Worm (Caenorhabditis elegans) whole organism, late embryonic: Measurements from ENCODE around the gene sra-36.

ENCODE experiments used
- ceh-2 ChIP-seq: sonication (generic microtip); optimal IDR thresholded peaks from 2 replicates; lab custom pipeline; 2016; ENCODE audit warnings: missing genotype, missing genetic modification characterization, missing compliant biosample characterization
- dmd-4 ChIP-seq: sonication (generic microtip); optimal IDR thresholded peaks from 2 replicates; lab custom pipeline; 2016; ENCODE audit warnings: borderline replicate concordance, missing genetic modification characterization, missing compliant biosample characterization
- fkh-10 ChIP-seq: fragments of 150-350 bp; optimal IDR thresholded peaks from 2 replicates; lab custom pipeline; 2014; ENCODE audit warnings: missing biosample characterization, missing genetic modification reagents, missing genetic modification characterization
- lin-11 ChIP-seq: fragments of 200-800 bp; sonication (Bioruptor generic); optimal IDR thresholded peaks from 2 replicates; lab custom pipeline; 2018; ENCODE audit warnings: mild to moderate bottlenecking, missing genetic modification characterization, missing compliant biosample characterization
- unc-86 ChIP-seq: sonication (generic microtip); optimal IDR thresholded peaks from 2 replicates; lab custom pipeline; 2016; ENCODE audit warnings: missing genetic modification characterization, missing compliant biosample characterization

The sra-36 gene

DNA sequence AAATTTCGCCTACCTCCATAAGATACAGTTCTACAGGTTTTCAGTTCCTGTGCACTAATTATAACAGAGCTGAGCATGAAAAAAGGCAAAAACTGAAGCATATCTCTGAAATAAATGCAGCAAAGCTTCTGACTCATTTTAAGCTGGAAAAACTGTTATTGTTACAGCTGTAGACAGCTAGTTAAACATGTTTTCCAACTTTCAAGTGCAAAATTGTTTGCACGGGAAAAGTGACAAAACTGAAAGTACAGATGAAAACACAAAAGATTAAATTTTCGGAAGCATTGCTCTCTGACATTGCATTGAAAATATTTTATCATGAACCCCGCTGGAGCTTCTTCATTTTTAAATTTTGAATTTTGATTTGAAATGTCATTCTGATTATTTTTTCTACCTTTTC lies 49.8 kb downstream of the sra-36 start, which contains the start of gene T05C1.5:
Gene T05C1.5 (minus strand): TSS at position 101 of the 400 bp plus-strand sequence.
- TF ChIP-seq ceh-2, result no peak
- TF ChIP-seq unc-86 (tag; lab: Kevin White, UChicago), result no peak
- TF ChIP-seq dmd-4 (tag; lab: Kevin White, UChicago), result no peak

DNA sequence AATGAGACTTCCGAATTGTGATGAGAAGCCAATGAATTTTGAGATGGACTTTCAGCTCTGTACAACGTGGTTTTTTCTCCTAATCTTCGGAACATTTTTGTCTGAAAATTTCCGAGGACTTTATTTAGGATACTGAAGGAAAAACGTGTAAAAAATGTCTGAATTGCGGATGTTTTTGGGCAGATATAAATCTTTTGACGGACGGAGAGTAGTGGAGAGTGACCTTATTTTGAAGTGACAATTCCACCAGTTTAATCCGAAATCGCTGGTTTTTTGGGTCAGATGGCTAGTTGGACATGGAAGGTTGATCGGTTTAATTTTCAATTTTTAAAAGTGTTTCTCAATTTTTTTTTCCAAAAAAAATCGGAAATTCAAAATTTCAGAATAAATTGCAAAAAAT lies 51.2 kb downstream of the sra-36 start, which contains the start of gene T05C1.3:
Gene T05C1.3 (minus strand): TSS at position 101 of the 400 bp plus-strand sequence.
- no peak for TF ChIP-seq fkh-10 (GFP tag; lab: Kevin White, UChicago)
- TF ChIP-seq lin-11 (tag; lab: Kevin White, UChicago), result no peak
